Worm (Caenorhabditis elegans) whole organism, L3 larva: ENCODE results near the gene mau-8.

Source experiments
- R02D3.7 ChIP-seq: fragments of 150-350 bp; optimal IDR thresholded peaks from 2 replicates; lab custom pipeline; 2014; ENCODE audit warnings: missing biosample characterization, missing genetic modification characterization
- ZK546.5 ChIP-seq: sonication (generic microtip); optimal IDR thresholded peaks from 2 replicates; lab custom pipeline; 2017; ENCODE audit warnings: missing biosample characterization, missing genetic modification characterization
- aly-2 ChIP-seq: fragments of 150-350 bp; optimal IDR thresholded peaks from 2 replicates; lab custom pipeline; 2014; ENCODE audit warnings: missing biosample characterization, missing genetic modification characterization
- ama-1 ChIP-seq: fragments of 150-350 bp; optimal IDR thresholded peaks from 2 replicates; lab custom pipeline; 2018
- ceh-16 ChIP-seq: sonication (generic microtip); optimal IDR thresholded peaks from 2 replicates; lab custom pipeline; 2017; ENCODE audit warnings: missing biosample characterization, missing genetic modification characterization
- ceh-28 ChIP-seq: fragments of 150-350 bp; optimal IDR thresholded peaks from 2 replicates; lab custom pipeline; 2014; ENCODE audit warnings: missing biosample characterization, missing genetic modification reagents, missing genetic modification characterization
- ceh-82 ChIP-seq: fragments of 150-350 bp; optimal IDR thresholded peaks from 2 replicates; lab custom pipeline; 2014; ENCODE audit warnings: missing biosample characterization, missing genetic modification characterization
- ceh-9 ChIP-seq: sonication (generic microtip); optimal IDR thresholded peaks from 2 replicates; lab custom pipeline; 2018; ENCODE audit warnings: missing biosample characterization, missing genetic modification characterization
- daf-12 ChIP-seq: fragments of 150-350 bp; optimal IDR thresholded peaks from 2 replicates; lab custom pipeline; 2014; ENCODE audit warnings: missing biosample characterization, missing genetic modification reagents, missing genetic modification characterization
- egl-27 ChIP-seq: sonication (generic microtip); optimal IDR thresholded peaks from 4 replicates; lab custom pipeline; 2017; ENCODE audit warnings: missing biosample characterization, missing genetic modification reagents, missing genetic modification characterization
- egl-5 ChIP-seq: fragments of 150-350 bp; optimal IDR thresholded peaks from 2 replicates; lab custom pipeline; 2017; ENCODE audit warnings: missing biosample characterization, missing genetic modification reagents, missing genetic modification characterization, inconsistent platforms
- elt-1 ChIP-seq: fragments of 150-350 bp; optimal IDR thresholded peaks from 2 replicates; lab custom pipeline; 2014; ENCODE audit warnings: missing biosample characterization, missing genetic modification characterization
- elt-2 ChIP-seq: sonication (generic microtip); optimal IDR thresholded peaks from 2 replicates; lab custom pipeline; 2016; ENCODE audit warnings: missing genetic modification reagents, mild to moderate bottlenecking, missing genetic modification characterization, missing compliant biosample characterization
- elt-3 ChIP-seq, 3 experiments: fragments of 150-350 bp in 1 of 3; sonication (generic microtip) in 2 of 3; optimal IDR thresholded peaks; 2 replicates in 2 of 3; 4 replicates in 1 of 3; lab custom pipeline; 2014 to 2017; ENCODE audit warnings: missing biosample characterization in 3 of 3, missing genetic modification characterization in 3 of 3
- eor-1 ChIP-seq, 2 experiments: fragments of 150-350 bp; optimal IDR thresholded peaks; 2 replicates each; lab custom pipeline; 2014 to 2018; ENCODE audit warnings: missing biosample characterization in 2 of 2, missing genetic modification characterization in 2 of 2
- fkh-10 ChIP-seq: sonication (generic microtip); optimal IDR thresholded peaks from 2 replicates; lab custom pipeline; 2017; ENCODE audit warnings: missing biosample characterization, missing genetic modification reagents, missing genetic modification characterization
- fkh-2 ChIP-seq: fragments of 150-350 bp; optimal IDR thresholded peaks from 2 replicates; lab custom pipeline; 2014; ENCODE audit warnings: missing biosample characterization, missing genetic modification reagents, missing genetic modification characterization
- fos-1 ChIP-seq: fragments of 150-350 bp; optimal IDR thresholded peaks from 2 replicates; lab custom pipeline; 2014; ENCODE audit warnings: missing biosample characterization, missing genetic modification characterization
- hmg-11 ChIP-seq: sonication (generic microtip); optimal IDR thresholded peaks from 2 replicates; lab custom pipeline; 2016; ENCODE audit warnings: missing genetic modification characterization, missing compliant biosample characterization
- jun-1 ChIP-seq: fragments of 150-350 bp; optimal IDR thresholded peaks from 2 replicates; lab custom pipeline; 2014; ENCODE audit warnings: missing biosample characterization, missing genetic modification reagents, missing genetic modification characterization
- lin-15B ChIP-seq: fragments of 150-350 bp; optimal IDR thresholded peaks from 2 replicates; lab custom pipeline; 2014; ENCODE audit warnings: missing biosample characterization, missing genetic modification characterization
- lin-39 ChIP-seq: fragments of 150-350 bp; optimal IDR thresholded peaks from 2 replicates; lab custom pipeline; 2018; ENCODE audit warnings: missing biosample characterization, missing genetic modification reagents, missing genetic modification characterization
- lsy-12 ChIP-seq: sonication (generic microtip); optimal IDR thresholded peaks from 2 replicates; lab custom pipeline; 2016; ENCODE audit warnings: mild to moderate bottlenecking, missing genetic modification characterization, missing compliant biosample characterization
- mdl-1 ChIP-seq: fragments of 150-350 bp; optimal IDR thresholded peaks from 2 replicates; lab custom pipeline; 2014; ENCODE audit warnings: missing biosample characterization, missing genetic modification characterization
- mml-1 ChIP-seq: fragments of 150-350 bp; sonication (generic microtip); optimal IDR thresholded peaks from 3 replicates; lab custom pipeline; 2014; ENCODE audit warnings: missing biosample characterization, missing genetic modification characterization
- nfya-1 ChIP-seq: sonication (generic microtip); optimal IDR thresholded peaks from 2 replicates; lab custom pipeline; 2017; ENCODE audit warnings: missing genetic modification characterization, mild to moderate bottlenecking, missing compliant biosample characterization, antibody characterized with exemption, moderate library complexity; ENCODE audit not compliant: insufficient read depth
- nhr-11 ChIP-seq: fragments of 150-350 bp; optimal IDR thresholded peaks from 2 replicates; lab custom pipeline; 2014; ENCODE audit warnings: missing biosample characterization, missing genetic modification characterization
- nhr-12 ChIP-seq: fragments of 150-350 bp; optimal IDR thresholded peaks from 2 replicates; lab custom pipeline; 2014; ENCODE audit warnings: missing biosample characterization, missing genetic modification characterization
- nhr-23 ChIP-seq: fragments of 150-350 bp; optimal IDR thresholded peaks from 2 replicates; lab custom pipeline; 2014; ENCODE audit warnings: missing biosample characterization, missing genetic modification reagents, missing genetic modification characterization
- nhr-237 ChIP-seq: fragments of 150-350 bp; optimal IDR thresholded peaks from 2 replicates; lab custom pipeline; 2014; ENCODE audit warnings: missing biosample characterization, missing genetic modification characterization
- nhr-25 ChIP-seq: sonication (generic microtip); optimal IDR thresholded peaks from 2 replicates; lab custom pipeline; 2017; ENCODE audit warnings: missing biosample characterization, missing genetic modification characterization
- nhr-28 ChIP-seq: fragments of 150-350 bp; optimal IDR thresholded peaks from 2 replicates; lab custom pipeline; 2014; ENCODE audit warnings: missing biosample characterization, missing genetic modification characterization
- nhr-43 ChIP-seq: sonication (generic microtip); optimal IDR thresholded peaks from 2 replicates; lab custom pipeline; 2016; ENCODE audit warnings: mild to moderate bottlenecking, missing genetic modification characterization, missing compliant biosample characterization; ENCODE audit not compliant: poor library complexity, severe bottlenecking
- nhr-67 ChIP-seq: fragments of 150-350 bp; optimal IDR thresholded peaks from 2 replicates; lab custom pipeline; 2014; ENCODE audit warnings: missing biosample characterization, missing genetic modification characterization
- nhr-76 ChIP-seq: fragments of 150-350 bp; sonication (generic microtip); optimal IDR thresholded peaks from 5 replicates; lab custom pipeline; 2014; ENCODE audit warnings: missing biosample characterization, missing genetic modification characterization
- nhr-77 ChIP-seq: fragments of 150-350 bp; optimal IDR thresholded peaks from 2 replicates; lab custom pipeline; 2014; ENCODE audit warnings: missing biosample characterization, missing genetic modification characterization
- pha-4 ChIP-seq: fragments of 150-350 bp; optimal IDR thresholded peaks from 2 replicates; lab custom pipeline; 2014; ENCODE audit warnings: missing biosample characterization, missing genetic modification reagents, missing genetic modification characterization
- pqm-1 ChIP-seq: fragments of 150-350 bp; optimal IDR thresholded peaks from 2 replicates; lab custom pipeline; 2017; ENCODE audit warnings: missing biosample characterization, missing genetic modification characterization, inconsistent platforms
- sea-2 ChIP-seq: fragments of 150-350 bp; sonication (generic microtip); optimal IDR thresholded peaks from 4 replicates; lab custom pipeline; 2014; ENCODE audit warnings: missing biosample characterization, missing genetic modification reagents, missing genetic modification characterization
- skn-1 ChIP-seq: fragments of 150-350 bp; optimal IDR thresholded peaks from 2 replicates; lab custom pipeline; 2014; ENCODE audit warnings: missing biosample characterization, missing genetic modification characterization
- snpc-4 ChIP-seq: fragments of 150-350 bp; optimal IDR thresholded peaks from 2 replicates; lab custom pipeline; 2014; ENCODE audit warnings: missing biosample characterization, missing genetic modification characterization
- tbx-2 ChIP-seq: sonication (generic microtip); optimal IDR thresholded peaks from 2 replicates; lab custom pipeline; 2016; ENCODE audit warnings: mild to moderate bottlenecking, missing genetic modification characterization, missing compliant biosample characterization
- unc-39 ChIP-seq: sonication (generic microtip); optimal IDR thresholded peaks from 4 replicates; lab custom pipeline; 2017; ENCODE audit warnings: missing biosample characterization, missing genetic modification characterization
- unc-62 ChIP-seq: fragments of 150-350 bp; sonication (generic microtip); optimal IDR thresholded peaks from 4 replicates; lab custom pipeline; 2014; ENCODE audit warnings: missing biosample characterization, missing genetic modification reagents, missing genetic modification characterization
- zag-1 ChIP-seq: fragments of 150-350 bp; optimal IDR thresholded peaks from 2 replicates; lab custom pipeline; 2014; ENCODE audit warnings: missing biosample characterization, missing genetic modification characterization
- ztf-11 ChIP-seq: fragments of 150-350 bp; optimal IDR thresholded peaks from 2 replicates; lab custom pipeline; 2014; ENCODE audit warnings: missing biosample characterization, missing genetic modification characterization
- ztf-4 ChIP-seq: fragments of 150-350 bp; optimal IDR thresholded peaks from 2 replicates; lab custom pipeline; 2014; ENCODE audit warnings: missing biosample characterization, missing genetic modification characterization

Gene mau-8

DNA sequence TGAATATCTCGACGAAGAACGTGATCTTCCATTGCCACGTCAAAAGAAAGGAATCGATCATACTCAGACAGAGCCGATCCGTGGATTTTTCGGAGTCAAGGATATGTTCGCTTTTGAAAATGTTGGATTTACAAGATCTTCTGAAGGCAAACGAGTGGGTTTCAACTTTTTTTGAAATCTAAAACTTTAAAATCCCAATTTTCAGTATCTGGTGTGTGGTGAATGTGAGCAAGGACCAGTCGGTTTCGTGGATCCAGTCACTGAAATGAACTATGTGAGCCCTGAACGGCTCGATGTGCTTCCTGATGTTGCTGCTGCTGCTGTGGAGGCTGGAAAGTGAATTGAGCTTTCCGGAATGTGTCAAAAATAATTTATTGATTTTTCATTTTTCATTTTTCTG, 9.1 kb downstream of the mau-8 start, which contains the start of gene lsm-3:
Gene lsm-3, plus strand, starts transcription at position 301 of the 400 bp plus-strand sequence.
- no peak for TF ChIP-seq ceh-16 (tag; lab: Kevin White, UChicago)
- TF ChIP-seq nfya-1 (tag; lab: Kevin White, UChicago) = no peak
- TF ChIP-seq unc-39 (tag; lab: Kevin White, UChicago) = no peak
- TF ChIP-seq egl-27 (tag; lab: Kevin White, UChicago) = no peak
- no peak for TF ChIP-seq hmg-11
- no peak for TF ChIP-seq nhr-12
- no peak for TF ChIP-seq pqm-1 (tag; lab: Kevin White, UChicago)
- TF ChIP-seq eor-1 (tag; optimal IDR thresholded peaks at IDR 0.05; lab: Kevin White, UChicago) = no peak

- TF ChIP-seq ztf-4 (tag; lab: Kevin White, UChicago) = peak; percentile 76
- TF ChIP-seq nhr-25 = peak; percentile 0
- TF ChIP-seq ceh-28 (tag; lab: Kevin White, UChicago) = no peak
- no peak for TF ChIP-seq fos-1 (tag; lab: Kevin White, UChicago)
- TF ChIP-seq nhr-76 (tag; lab: Kevin White, UChicago) = no peak
- TF ChIP-seq sea-2 (GFP tag; lab: Kevin White, UChicago) = no peak
- TF ChIP-seq lsy-12 = peak; percentile 51
- TF ChIP-seq nhr-12 = no peak
- peak; percentile 3 for TF ChIP-seq hmg-11
- TF ChIP-seq lin-39 (tag; lab: Kevin White, UChicago) = no peak
- TF ChIP-seq ama-1 = peak; percentile 80
- no peak for TF ChIP-seq ceh-9 (tag; lab: Kevin White, UChicago)
- no peak for TF ChIP-seq ceh-82 (tag; lab: Kevin White, UChicago)
- no peak for TF ChIP-seq egl-27 (tag; lab: Kevin White, UChicago)
- TF ChIP-seq ceh-16 (tag; lab: Kevin White, UChicago) = no peak
- no peak for TF ChIP-seq mdl-1 (tag; lab: Kevin White, UChicago)
- peak; percentile 12 for TF ChIP-seq elt-2 (tag; lab: Kevin White, UChicago)
- no peak for TF ChIP-seq snpc-4
- TF ChIP-seq skn-1 (tag; lab: Kevin White, UChicago) = no peak
- TF ChIP-seq nhr-28 (tag; lab: Kevin White, UChicago) = no peak
- no peak for TF ChIP-seq nhr-11
- peak; percentile 40 for TF ChIP-seq nhr-77
- TF ChIP-seq ztf-11 (tag; lab: Kevin White, UChicago) = no peak
- peak; percentile 38 for TF ChIP-seq jun-1 (tag; lab: Kevin White, UChicago)
- no peak for TF ChIP-seq unc-39 (tag; lab: Kevin White, UChicago)
- peak; percentile 9 for TF ChIP-seq nfya-1 (tag; lab: Kevin White, UChicago)
- TF ChIP-seq lin-15B = no peak
- TF ChIP-seq nhr-23 (tag; lab: Kevin White, UChicago) = peak; percentile 35
- TF ChIP-seq ZK546.5 (tag; lab: Kevin White, UChicago) = no peak
- TF ChIP-seq egl-5 = no peak
- TF ChIP-seq elt-3 (tag; optimal IDR thresholded peaks at IDR 0.05; lab: Kevin White, UChicago) = no peak
- TF ChIP-seq nhr-43 = peak; percentile 54
- TF ChIP-seq pqm-1 (tag; lab: Kevin White, UChicago) = peak; percentile 19
- no peak for TF ChIP-seq elt-1 (tag; lab: Kevin White, UChicago)
- TF ChIP-seq nhr-67 (tag; lab: Kevin White, UChicago) = no peak
- TF ChIP-seq nhr-237 (tag; lab: Kevin White, UChicago) = no peak
- TF ChIP-seq tbx-2 (tag; lab: Kevin White, UChicago) = no peak
- TF ChIP-seq aly-2 = peak; percentile 49
- TF ChIP-seq daf-12 (tag; lab: Kevin White, UChicago) = no peak
- no peak for TF ChIP-seq eor-1 (tag; optimal IDR thresholded peaks at IDR 0.05; lab: Kevin White, UChicago)
- TF ChIP-seq mml-1 (tag; lab: Kevin White, UChicago) = no peak
- TF ChIP-seq R02D3.7 (tag; lab: Kevin White, UChicago) = no peak
- TF ChIP-seq pha-4 (tag; lab: Kevin White, UChicago) = no peak
- TF ChIP-seq fkh-2 (tag; lab: Kevin White, UChicago) = no peak
- TF ChIP-seq fkh-10 (GFP tag; lab: Kevin White, UChicago) = no peak
- TF ChIP-seq zag-1 = no peak
- TF ChIP-seq unc-62 (GFP tag; lab: Kevin White, UChicago) = no peak
Observed at ce11 chrIV:13388779-13389178, 11.0 kb downstream of the mau-8 start.
